Fruit fly (Drosophila melanogaster) whole organism, embryonic: Measurements from ENCODE around the gene CG9667.

Experiments used
- Blimp-1 ChIP-seq: fragments of 200-800 bp; sonication (Bioruptor generic); optimal IDR thresholded peaks from 3 replicates; lab custom pipeline; 2018; ENCODE audit warnings: missing biosample characterization, missing genetic modification characterization, mild to moderate bottlenecking, moderate library complexity, missing genetic modification reagents
- C15 ChIP-seq: fragments of 200-800 bp; sonication (Bioruptor generic); IDR thresholded peaks from 3 replicates; pipeline ENCODE4 v1.3.6; 2022; ENCODE audit warnings: missing biosample characterization, missing genetic modification characterization
- CG10321 ChIP-seq: fragments of 200-800 bp; sonication (Bioruptor generic); IDR thresholded peaks from 2 replicates; pipeline ENCODE4 v1.3.6; 2022; ENCODE audit warnings: missing biosample characterization, missing genetic modification characterization
- CG13894 ChIP-seq: fragments of 200-800 bp; sonication (Bioruptor generic); optimal IDR thresholded peaks from 3 replicates; lab custom pipeline; 2018; ENCODE audit warnings: missing biosample characterization, mild to moderate bottlenecking, missing genetic modification characterization, moderate library complexity
- CG14014 ChIP-seq: fragments of 200-800 bp; sonication (Bioruptor generic); IDR thresholded peaks from 2 replicates; pipeline ENCODE4 v1.3.6; 2022; ENCODE audit warnings: missing biosample characterization, missing genetic modification characterization
- CG15479 ChIP-seq: fragments of 200-800 bp; sonication (Bioruptor generic); optimal IDR thresholded peaks from 3 replicates; lab custom pipeline; 2019; ENCODE audit warnings: missing biosample characterization, mild to moderate bottlenecking, missing genetic modification characterization, moderate library complexity
- CG15514 ChIP-seq: fragments of 200-800 bp; sonication (Bioruptor generic); optimal IDR thresholded peaks from 3 replicates; lab custom pipeline; 2017; ENCODE audit warnings: missing biosample characterization, missing genetic modification characterization, mild to moderate bottlenecking, moderate library complexity, missing genetic modification reagents
- CG1647 ChIP-seq: fragments of 200-800 bp; sonication (Bioruptor generic); optimal IDR thresholded peaks from 3 replicates; lab custom pipeline; 2016; ENCODE audit warnings: missing biosample characterization, missing genetic modification characterization
- CG16813 ChIP-seq: fragments of 200-800 bp; sonication (Bioruptor generic); IDR thresholded peaks from 3 replicates; pipeline ENCODE4 v1.3.6; 2022; ENCODE audit warnings: missing biosample characterization, missing genetic modification characterization; ENCODE audit not compliant: partially characterized antibody
- CG16815 ChIP-seq: fragments of 200-800 bp; sonication (Bioruptor generic); optimal IDR thresholded peaks from 3 replicates; lab custom pipeline; 2017; ENCODE audit warnings: missing biosample characterization, mild to moderate bottlenecking, missing genetic modification characterization
- CG17612 ChIP-seq: fragments of 200-800 bp; sonication (Bioruptor generic); IDR thresholded peaks from 2 replicates; pipeline ENCODE4 v1.3.6; 2022; ENCODE audit warnings: missing biosample characterization, missing genetic modification characterization
- CG18599 ChIP-seq: fragments of 200-800 bp; sonication (Bioruptor generic); optimal IDR thresholded peaks from 3 replicates; lab custom pipeline; 2017; ENCODE audit warnings: missing biosample characterization, missing genetic modification characterization, mild to moderate bottlenecking, moderate library complexity, missing genetic modification reagents
- CG2129 ChIP-seq: fragments of 200-800 bp; sonication (Bioruptor generic); IDR thresholded peaks from 2 replicates; pipeline ENCODE4 v1.3.6; 2022; ENCODE audit warnings: missing biosample characterization, missing genetic modification characterization; ENCODE audit not compliant: partially characterized antibody
- CG30403 ChIP-seq: fragments of 200-800 bp; sonication (Bioruptor generic); optimal IDR thresholded peaks from 3 replicates; lab custom pipeline; 2016; ENCODE audit warnings: missing biosample characterization, missing genetic modification characterization
- CG31441 ChIP-seq: fragments of 200-800 bp; sonication (Bioruptor generic); IDR thresholded peaks from 2 replicates; pipeline ENCODE4 v1.3.6; 2022; ENCODE audit warnings: missing biosample characterization, missing genetic modification characterization
- CG3407 ChIP-seq: fragments of 200-800 bp; sonication (Bioruptor generic); optimal IDR thresholded peaks from 2 replicates; lab custom pipeline; 2018; ENCODE audit warnings: missing biosample characterization, mild to moderate bottlenecking, missing genetic modification characterization
- CG3838 ChIP-seq: fragments of 200-800 bp; sonication (Bioruptor generic); optimal IDR thresholded peaks from 3 replicates; lab custom pipeline; 2016; ENCODE audit warnings: missing biosample characterization, missing genetic modification characterization
- CG4854 ChIP-seq: fragments of 200-800 bp; sonication (Bioruptor generic); optimal IDR thresholded peaks from 2 replicates; lab custom pipeline; 2016; ENCODE audit warnings: missing biosample characterization, missing genetic modification characterization, inconsistent platforms
- CG6765 ChIP-seq: fragments of 200-800 bp; sonication (Bioruptor generic); optimal IDR thresholded peaks from 3 replicates; lab custom pipeline; 2017; ENCODE audit warnings: missing biosample characterization, mild to moderate bottlenecking, missing genetic modification characterization
- CG6791 ChIP-seq: fragments of 200-800 bp; sonication (Bioruptor generic); IDR thresholded peaks from 3 replicates; pipeline ENCODE4 v1.3.6; 2022; ENCODE audit warnings: missing biosample characterization, missing genetic modification characterization; ENCODE audit not compliant: partially characterized antibody
- CG8388 ChIP-seq: fragments of 200-800 bp; sonication (Bioruptor generic); optimal IDR thresholded peaks from 2 replicates; lab custom pipeline; 2019; ENCODE audit warnings: missing biosample characterization, mild to moderate bottlenecking, missing genetic modification characterization, moderate library complexity
- Camta ChIP-seq: fragments of 200-800 bp; sonication (Bioruptor generic); optimal IDR thresholded peaks from 2 replicates; lab custom pipeline; 2016; ENCODE audit warnings: missing biosample characterization, missing genetic modification characterization
- CrebB ChIP-seq: fragments of 200-800 bp; sonication (Bioruptor generic); optimal IDR thresholded peaks from 3 replicates; lab custom pipeline; 2018; ENCODE audit warnings: missing biosample characterization, mild to moderate bottlenecking, missing genetic modification characterization
- Dbx ChIP-seq: fragments of 200-800 bp; sonication (Bioruptor generic); IDR thresholded peaks from 3 replicates; pipeline ENCODE4 v1.3.6; 2022; ENCODE audit warnings: missing biosample characterization, missing genetic modification characterization
- E2f1 ChIP-seq: fragments of 200-800 bp; sonication (Bioruptor generic); IDR thresholded peaks from 2 replicates; pipeline ENCODE4 v1.3.6; 2022; ENCODE audit warnings: missing biosample characterization, missing genetic modification characterization
- Hr51 ChIP-seq, 2 experiments: fragments of 200-800 bp; sonication (Bioruptor generic); optimal IDR thresholded peaks; 2 replicates in 1 of 2; 3 replicates in 1 of 2; lab custom pipeline; 2016 to 2018; ENCODE audit warnings: missing biosample characterization in 2 of 2, missing genetic modification characterization in 2 of 2, mild to moderate bottlenecking in 1 of 2, moderate library complexity in 1 of 2
- MTF-1 ChIP-seq: fragments of 200-800 bp; sonication (Bioruptor generic); optimal IDR thresholded peaks from 2 replicates; lab custom pipeline; 2018; ENCODE audit warnings: missing biosample characterization, mild to moderate bottlenecking, missing genetic modification characterization, borderline replicate concordance
- Mad ChIP-seq: fragments of 200-800 bp; sonication (Bioruptor generic); optimal IDR thresholded peaks from 2 replicates; lab custom pipeline; 2016; ENCODE audit warnings: missing biosample characterization, missing genetic modification characterization
- Max ChIP-seq: fragments of 200-800 bp; sonication (Bioruptor generic); optimal IDR thresholded peaks from 2 replicates; lab custom pipeline; 2016; ENCODE audit warnings: missing biosample characterization, mild to moderate bottlenecking, missing genetic modification characterization
- Mrtf ChIP-seq: fragments of 200-800 bp; sonication (Bioruptor generic); IDR thresholded peaks from 3 replicates; pipeline ENCODE4 v1.3.6; 2022; ENCODE audit warnings: missing biosample characterization, missing genetic modification characterization
- NC2α ChIP-seq: fragments of 200-800 bp; sonication (Bioruptor generic); optimal IDR thresholded peaks from 2 replicates; lab custom pipeline; 2016; ENCODE audit warnings: missing biosample characterization, missing genetic modification characterization
- ato ChIP-seq: fragments of 200-800 bp; sonication (Bioruptor generic); IDR thresholded peaks from 2 replicates; pipeline ENCODE4 v1.3.6; 2022; ENCODE audit warnings: missing biosample characterization, missing genetic modification characterization; ENCODE audit not compliant: partially characterized antibody
- bbx ChIP-seq: fragments of 200-800 bp; sonication (Bioruptor generic); IDR thresholded peaks from 2 replicates; pipeline ENCODE4 v1.3.6; 2022; ENCODE audit warnings: missing biosample characterization, missing genetic modification characterization; ENCODE audit not compliant: partially characterized antibody
- crol ChIP-seq: fragments of 200-800 bp; sonication (Bioruptor generic); IDR thresholded peaks from 2 replicates; pipeline ENCODE4 v1.3.6; 2022; ENCODE audit warnings: missing biosample characterization, missing genetic modification characterization
- en ChIP-seq: fragments of 200-800 bp; sonication (Bioruptor generic); optimal IDR thresholded peaks from 2 replicates; lab custom pipeline; 2016; ENCODE audit warnings: missing biosample characterization, missing genetic modification characterization
- exex ChIP-seq: fragments of 200-800 bp; sonication (Bioruptor generic); optimal IDR thresholded peaks from 4 replicates; lab custom pipeline; 2018; ENCODE audit warnings: missing biosample characterization, mild to moderate bottlenecking, missing genetic modification characterization, moderate library complexity
- fd96Cb ChIP-seq: fragments of 200-800 bp; sonication (Bioruptor generic); optimal IDR thresholded peaks from 2 replicates; lab custom pipeline; 2018; ENCODE audit warnings: missing biosample characterization, mild to moderate bottlenecking, missing genetic modification characterization, moderate library complexity
- fru ChIP-seq: fragments of >200 bp; optimal IDR thresholded peaks from 2 replicates; lab custom pipeline; 2017
- gcm2 ChIP-seq: fragments of 200-800 bp; sonication (Bioruptor generic); optimal IDR thresholded peaks from 2 replicates; lab custom pipeline; 2016; ENCODE audit warnings: missing biosample characterization, missing genetic modification characterization
- her ChIP-seq: fragments of 200-800 bp; sonication (Bioruptor generic); optimal IDR thresholded peaks from 2 replicates; lab custom pipeline; 2016; ENCODE audit warnings: missing biosample characterization, missing genetic modification characterization
- pan ChIP-seq, 4 experiments: fragments of >200 bp in 3 of 4; fragments of 200-800 bp in 1 of 4; sonication (Bioruptor generic) in 1 of 4; optimal IDR thresholded peaks in 3 of 4; IDR thresholded peaks in 1 of 4; 2 replicates each; pipeline versions ENCODE4 v1.3.6 to Lab custom; 2017 to 2022; ENCODE audit warnings: missing biosample characterization in 2 of 4, missing genetic modification characterization in 2 of 4, mixed read lengths in 1 of 4
- pfk ChIP-seq: fragments of 200-800 bp; sonication (Bioruptor generic); optimal IDR thresholded peaks from 2 replicates; lab custom pipeline; 2018; ENCODE audit warnings: missing biosample characterization, mild to moderate bottlenecking, missing genetic modification characterization, moderate library complexity
- pros ChIP-seq: fragments of 200-800 bp; sonication (Bioruptor generic); optimal IDR thresholded peaks from 3 replicates; lab custom pipeline; 2019; ENCODE audit warnings: missing biosample characterization, mild to moderate bottlenecking, missing genetic modification characterization, moderate library complexity
- toy ChIP-seq: fragments of 200-800 bp; sonication (Bioruptor generic); IDR thresholded peaks from 2 replicates; pipeline ENCODE4 v1.3.6; 2022; ENCODE audit warnings: missing biosample characterization, missing genetic modification characterization
- tup ChIP-seq: fragments of 200-800 bp; sonication (Bioruptor generic); optimal IDR thresholded peaks from 2 replicates; lab custom pipeline; 2016; ENCODE audit warnings: missing biosample characterization, mild to moderate bottlenecking, missing genetic modification characterization, moderate library complexity
- wdn ChIP-seq: fragments of 200-800 bp; sonication (Bioruptor generic); IDR thresholded peaks from 2 replicates; pipeline ENCODE4 v1.3.6; 2022; ENCODE audit warnings: missing biosample characterization, missing genetic modification characterization
- zfh2 ChIP-seq: fragments of 200-800 bp; sonication (Bioruptor generic); optimal IDR thresholded peaks from 2 replicates; lab custom pipeline; 2016; ENCODE audit warnings: missing biosample characterization, missing genetic modification characterization

Gene CG9667

DNA sequence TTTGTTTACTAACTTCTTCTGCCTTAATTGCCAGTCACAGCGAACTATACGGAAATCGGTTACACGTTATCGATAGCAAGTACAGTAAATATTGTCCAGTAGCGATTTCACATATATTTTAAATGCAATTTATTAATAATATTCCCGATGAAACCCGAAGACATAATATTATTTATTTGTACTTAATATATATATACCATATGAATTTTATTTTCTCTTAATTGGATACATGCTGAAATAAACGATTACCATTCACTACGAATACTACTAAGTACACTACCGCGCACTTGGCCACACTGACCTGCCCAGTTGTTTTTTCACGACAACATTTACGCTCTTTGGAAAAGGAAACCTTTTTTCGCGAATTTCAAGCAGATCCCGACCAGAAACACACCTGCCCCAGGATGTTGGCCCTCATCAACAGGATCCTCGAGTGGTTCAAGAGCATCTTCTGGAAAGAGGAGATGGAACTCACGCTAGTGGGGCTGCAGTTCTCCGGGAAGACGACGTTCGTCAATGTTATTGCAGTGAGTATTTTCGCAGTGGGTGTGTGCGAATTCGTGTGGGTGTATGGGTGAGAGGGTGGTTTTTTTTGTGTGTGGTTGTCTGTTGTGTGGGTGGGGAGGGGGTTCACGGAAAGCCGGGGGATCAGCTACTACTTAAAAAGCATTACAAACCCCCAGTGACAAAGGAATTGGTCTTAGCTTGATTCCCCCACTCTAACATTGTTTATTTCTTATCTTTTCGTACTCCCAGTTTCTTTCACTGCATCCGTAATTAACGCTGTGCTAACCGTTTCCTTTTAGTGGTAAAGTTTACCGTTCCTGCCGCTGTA lies at the start of gene CG9667, which contains the start of gene Arl8:
Gene CG9667 (minus strand): TSS at position 42 of the 835 bp plus-strand sequence.
Gene Arl8 (plus strand): TSS at position 290 of the 835 bp plus-strand sequence.
- TF ChIP-seq C15 (no peak), CG1647 (GFP tag; lab: Kevin White, UChicago) (no peak), toy (no peak), en (GFP tag; lab: Kevin White, UChicago) (no peak), CG13894 (peak; percentile 61), wdn (GFP tag; lab: Robert Waterston, UW) (no peak), CG31441 (GFP tag; lab: Robert Waterston, UW) (peak; percentile 77), CrebB (peak; percentile 32), CG16815 (GFP tag; lab: Kevin White, UChicago) (peak; percentile 8), CG6765 (no peak), CG6791 (no peak), CG16813 (GFP tag; lab: Robert Waterston, UW) (0 out of 3 replicates have a peak, but pooled peaks have one; percentile 12), Hr51 (GFP tag; optimal IDR thresholded peaks at IDR 0.05; lab: Kevin White, UChicago) (peak in 1 of 2 experiments; percentile 33), ato (GFP tag; lab: Robert Waterston, UW) (no peak), Mad (GFP tag; lab: Kevin White, UChicago) (no peak), CG3838 (GFP tag; lab: Kevin White, UChicago) (no peak), CG15479 (GFP tag; lab: Kevin White, UChicago) (no peak), CG18599 (peak; percentile 66), CG4854 (no peak), crol (GFP tag; lab: Robert Waterston, UW) (peak; percentile 34; the same call in 1 of the 2 replicates), fd96Cb (tag; lab: Kevin White, UChicago) (peak; percentile 51), pfk (no peak), CG3407 (GFP tag; lab: Kevin White, UChicago) (peak; percentile 35), Max (GFP tag; lab: Kevin White, UChicago) (peak; percentile 17), CG30403 (GFP tag; lab: Kevin White, UChicago) (peak; percentile 71), bbx (GFP tag; lab: Robert Waterston, UW) (0 out of 2 replicates have a peak, but pooled peaks have one; percentile 9), CG15514 (GFP tag; lab: Kevin White, UChicago) (peak; percentile 60), CG17612 (GFP tag; lab: Robert Waterston, UW) (no peak), pros (GFP tag; lab: Kevin White, UChicago) (no peak), gcm2 (GFP tag; lab: Kevin White, UChicago) (no peak), E2f1 (GFP tag; lab: Robert Waterston, UW) (peak; percentile 50), her (GFP tag; lab: Kevin White, UChicago) (no peak), tup (no peak), fru (lab: Kevin White, UChicago) (no peak), Dbx (peak; percentile 83), MTF-1 (GFP tag; lab: Kevin White, UChicago) (no peak), Camta (GFP tag; lab: Kevin White, UChicago) (no peak), exex (tag; lab: Kevin White, UChicago) (peak; percentile 49), CG10321 (GFP tag; lab: Robert Waterston, UW) (no peak), CG14014 (0 out of 2 replicates have a peak, but pooled peaks have one; percentile 40), zfh2 (GFP tag; lab: Kevin White, UChicago) (no peak), Blimp-1 (GFP tag; lab: Kevin White, UChicago) (peak; percentile 60), pan (optimal IDR thresholded peaks at IDR 0.05; lab: Kevin White, UChicago) (no peak), pan (GFP tag; optimal IDR thresholded peaks at IDR 0.05 in 1 of 2, IDR thresholded peaks at IDR 0.05 in 1 of 2) (peak in 1 of 2 experiments; percentile 54), CG8388 (GFP tag; lab: Kevin White, UChicago) (peak; percentile 51), Mrtf (0 out of 3 replicates have a peak, but pooled peaks have one; percentile 21), CG2129 (GFP tag; lab: Robert Waterston, UW) (no peak), NC2α (GFP tag; lab: Kevin White, UChicago) (no peak)
